1 worm cellular context compared by ENCODE assay signal in the genomic region with DNA sequence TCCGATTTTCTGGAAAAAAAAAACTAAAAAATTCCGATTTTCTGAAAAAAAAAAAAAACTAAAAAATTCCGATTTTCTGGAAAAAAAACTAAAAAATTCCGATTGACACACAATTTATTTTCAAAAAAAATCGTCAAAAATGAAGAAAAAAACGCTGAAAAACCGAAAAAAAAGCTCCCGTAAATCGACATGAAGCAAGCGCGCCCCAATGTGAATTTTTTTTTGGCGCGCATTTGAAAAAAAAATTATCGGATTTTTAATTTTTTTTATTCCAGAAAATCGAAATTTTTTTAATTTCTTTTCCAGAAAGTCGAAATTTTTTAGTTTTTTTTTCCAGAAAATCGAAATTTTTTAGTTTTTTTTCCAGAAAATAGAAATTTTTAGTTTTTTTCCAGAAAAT.
TF ChIP-seq lines count a peak whose summit lies in the region.

No protein-coding gene starts in this region.

TF ChIP-seq in whole organism, L1 larva, 84 proteins besides CTCF, POLR2A, EP300 and RAD21 (continued from another document):
- TF ChIP-seq ceh-82 (tag; optimal IDR thresholded peaks at IDR 0.05; lab: Kevin White, UChicago), result peak in 1 of 3 experiments; percentile 7
- no peak for TF ChIP-seq unc-30 (tag; optimal IDR thresholded peaks at IDR 0.05; lab: Kevin White, UChicago)
- TF ChIP-seq aly-2 (tag; optimal IDR thresholded peaks at IDR 0.05; lab: Kevin White, UChicago), result no peak
- TF ChIP-seq jun-1 (tag; optimal IDR thresholded peaks at IDR 0.05; lab: Kevin White, UChicago), result no peak
- no peak for TF ChIP-seq ces-1 (GFP tag; optimal IDR thresholded peaks at IDR 0.05; lab: Kevin White, UChicago)
- TF ChIP-seq lsy-2 (tag; optimal IDR thresholded peaks at IDR 0.05; lab: Kevin White, UChicago), result peak; percentile 23 to 45
- no peak for TF ChIP-seq zip-4 (GFP tag; optimal IDR thresholded peaks at IDR 0.05; lab: Kevin White, UChicago)
- no peak for TF ChIP-seq rnt-1 (tag; optimal IDR thresholded peaks at IDR 0.05; lab: Kevin White, UChicago)
- peak; percentile 36 for TF ChIP-seq snu-23 (GFP tag; optimal IDR thresholded peaks at IDR 0.05; lab: Kevin White, UChicago)
- peak in 1 of 2 experiments; percentile 92 for TF ChIP-seq efl-1 (optimal IDR thresholded peaks at IDR 0.05; lab: Kevin White, UChicago)
- peak; percentile 88 to 99 for TF ChIP-seq efl-1 (GFP tag; optimal IDR thresholded peaks at IDR 0.05 in 1 of 2; lab: Kevin White, UChicago)
- TF ChIP-seq nhr-20 (tag; optimal IDR thresholded peaks at IDR 0.05; lab: Kevin White, UChicago), result no peak
- peak; percentile 24 for TF ChIP-seq dsc-1 (tag; optimal IDR thresholded peaks at IDR 0.05; lab: Kevin White, UChicago)
- TF ChIP-seq unc-86 (tag; optimal IDR thresholded peaks at IDR 0.05; lab: Kevin White, UChicago), result no peak
- no peak for TF ChIP-seq hlh-4 (tag; optimal IDR thresholded peaks at IDR 0.05; lab: Kevin White, UChicago)
